Comparison of ENCODE assay signal across 3 worm cellular contexts in genomic region chrIV:1459826-1460489, ce11.
TF ChIP-seq lines count a peak whose summit lies in the region.

No protein-coding gene starts in this region.

TF ChIP-seq in whole organism, L4 larva, 104 proteins besides CTCF, POLR2A, EP300 and RAD21:
- TF ChIP-seq F10B5.3 (tag; optimal IDR thresholded peaks at IDR 0.05; lab: Kevin White, UChicago) = no peak
- TF ChIP-seq set-16 (GFP tag; IDR thresholded peaks at IDR 0.05; lab: Robert Waterston, UW) = peak; percentile 95
- peak; percentile 77 for TF ChIP-seq aha-1 (tag; lab: Kevin White, UChicago)
- TF ChIP-seq hlh-11 (tag; optimal IDR thresholded peaks at IDR 0.05; lab: Kevin White, UChicago) = no peak
- TF ChIP-seq nhr-77 (tag; optimal IDR thresholded peaks at IDR 0.05; lab: Kevin White, UChicago) = no peak

TF ChIP-seq in whole organism, early embryonic, 17 proteins besides CTCF, POLR2A, EP300 and RAD21:
- TF ChIP-seq tra-4 (tag; optimal IDR thresholded peaks at IDR 0.05; lab: Kevin White, UChicago) (no peak), sea-1 (GFP tag; conservative IDR thresholded peaks at IDR 0.05; lab: Robert Waterston, UW) (0 out of 2 replicates have a peak, but pooled peaks have one; percentile 5)
TF ChIP-seq in whole organism, early embryonic: peak in this region for 1.

TF ChIP-seq in whole organism, young adult, 124 proteins besides CTCF, POLR2A, EP300 and RAD21:
- TF ChIP-seq tbx-9 (tag; optimal IDR thresholded peaks at IDR 0.05; lab: Kevin White, UChicago; ENCODE audit: borderline replicate concordance) (no peak), nhr-80 (tag; optimal IDR thresholded peaks at IDR 0.05; lab: Kevin White, UChicago) (no peak), egl-18 (GFP tag; IDR thresholded peaks at IDR 0.05; lab: Robert Waterston, UW) (no peak), Y56A3A.18 (GFP tag; IDR thresholded peaks at IDR 0.05; lab: Robert Waterston, UW) (0 out of 2 replicates have a peak, but pooled peaks have one; percentile 35), egrh-3 (GFP tag; IDR thresholded peaks at IDR 0.05; lab: Robert Waterston, UW) (peak; percentile 67; the same call in 1 of the 2 replicates), snpc-1.1 (tag; optimal IDR thresholded peaks at IDR 0.05; lab: Kevin White, UChicago; ENCODE audit: insufficient read depth) (no peak), C06A6.2 (GFP tag; conservative IDR thresholded peaks at IDR 0.05; lab: Robert Waterston, UW) (no peak), madf-10 (tag; optimal IDR thresholded peaks at IDR 0.05; lab: Kevin White, UChicago) (no peak), F57A8.1 (GFP tag; optimal IDR thresholded peaks at IDR 0.05; lab: Kevin White, UChicago) (no peak), let-526 (GFP tag; IDR thresholded peaks at IDR 0.05; lab: Robert Waterston, UW) (no peak), sptf-2 (GFP tag; optimal IDR thresholded peaks at IDR 0.05; lab: Kevin White, UChicago) (peak; percentile 11), zim-3 (tag; optimal IDR thresholded peaks at IDR 0.05; lab: Kevin White, UChicago) (no peak), zfh-2 (GFP tag; conservative IDR thresholded peaks at IDR 0.05; lab: Robert Waterston, UW) (peak; percentile 85)
